Worm (Caenorhabditis elegans) whole organism, young adult: ENCODE data around the gene F12A10.9.

Experiments used
- F10E7.11 ChIP-seq: sonication (generic microtip); optimal IDR thresholded peaks from 2 replicates; lab custom pipeline; 2017; ENCODE audit warnings: mild to moderate bottlenecking, missing genetic modification characterization, moderate library complexity, missing compliant biosample characterization
- F22D6.2 ChIP-seq: sonication (generic microtip); optimal IDR thresholded peaks from 2 replicates; lab custom pipeline; 2016; ENCODE audit warnings: mild to moderate bottlenecking, missing genetic modification characterization, missing compliant biosample characterization
- K12H6.12 ChIP-seq: fragments of 200-800 bp; sonication (Bioruptor generic); optimal IDR thresholded peaks from 2 replicates; lab custom pipeline; 2018; ENCODE audit warnings: mild to moderate bottlenecking, missing genetic modification characterization, missing compliant biosample characterization
- Y56A3A.18 ChIP-seq: fragments of 200-800 bp; sonication (Bioruptor generic); IDR thresholded peaks from 2 replicates; pipeline ENCODE4 v1.3.6; 2022; ENCODE audit warnings: missing genetic modification reagents, missing genetic modification characterization, missing compliant biosample characterization
- Y95B8A.8 ChIP-seq: fragments of 200-800 bp; sonication (Bioruptor generic); IDR thresholded peaks from 2 replicates; pipeline ENCODE4 v1.3.6; 2022; ENCODE audit warnings: missing genetic modification reagents, missing genetic modification characterization, missing compliant biosample characterization
- atf-7 ChIP-seq: sonication (generic microtip); optimal IDR thresholded peaks from 2 replicates; lab custom pipeline; 2017; ENCODE audit warnings: mild to moderate bottlenecking, missing genetic modification characterization, missing compliant biosample characterization
- attf-5 ChIP-seq: fragments of 200-800 bp; sonication (Bioruptor generic); optimal IDR thresholded peaks from 2 replicates; lab custom pipeline; 2018; ENCODE audit warnings: mild to moderate bottlenecking, missing genetic modification characterization, missing compliant biosample characterization
- cebp-1 ChIP-seq, 2 experiments: fragments of 200-800 bp in 1 of 2; sonication (Bioruptor generic) in 1 of 2; sonication (generic microtip) in 1 of 2; IDR thresholded peaks in 1 of 2; optimal IDR thresholded peaks in 1 of 2; 2 replicates each; pipeline versions ENCODE4 v1.3.6 to Lab custom; 2017 to 2022; ENCODE audit warnings: missing compliant biosample characterization in 2 of 2, missing genetic modification characterization in 2 of 2, mild to moderate bottlenecking in 1 of 2, missing genetic modification reagents in 1 of 2, moderate library complexity in 1 of 2
- ceh-100 ChIP-seq: fragments of 200-800 bp; sonication (Bioruptor generic); IDR thresholded peaks from 2 replicates; pipeline ENCODE4 v1.3.6; 2022; ENCODE audit warnings: missing genetic modification reagents, missing genetic modification characterization, missing compliant biosample characterization
- ceh-27 ChIP-seq: fragments of 200-800 bp; sonication (Bioruptor generic); optimal IDR thresholded peaks from 2 replicates; lab custom pipeline; 2018; ENCODE audit warnings: mild to moderate bottlenecking, missing genetic modification characterization, moderate library complexity, missing compliant biosample characterization
- dox-1 ChIP-seq: fragments of 200-800 bp; sonication (Bioruptor generic); IDR thresholded peaks from 2 replicates; pipeline ENCODE4 v1.3.6; 2022; ENCODE audit warnings: missing genetic modification reagents, missing genetic modification characterization, missing compliant biosample characterization
- dpl-1 ChIP-seq: fragments of 150-350 bp; optimal IDR thresholded peaks from 2 replicates; lab custom pipeline; 2014; ENCODE audit warnings: missing biosample characterization, missing genetic modification reagents, missing genetic modification characterization
- egl-18 ChIP-seq: fragments of 200-800 bp; sonication (Bioruptor generic); IDR thresholded peaks from 2 replicates; pipeline ENCODE4 v1.3.6; 2022; ENCODE audit warnings: missing genetic modification reagents, missing genetic modification characterization, missing compliant biosample characterization
- egl-44 ChIP-seq: fragments of 200-800 bp; sonication (Bioruptor generic); IDR thresholded peaks from 2 replicates; pipeline ENCODE4 v1.3.6; 2022; ENCODE audit warnings: missing genetic modification reagents, missing genetic modification characterization, missing compliant biosample characterization
- egrh-3 ChIP-seq: fragments of 200-800 bp; sonication (Bioruptor generic); IDR thresholded peaks from 2 replicates; pipeline ENCODE4 v1.3.6; 2022; ENCODE audit warnings: missing genetic modification reagents, missing genetic modification characterization, missing compliant biosample characterization
- fkh-3 ChIP-seq: sonication (generic microtip); optimal IDR thresholded peaks from 2 replicates; lab custom pipeline; 2016; ENCODE audit warnings: mild to moderate bottlenecking, missing genetic modification characterization, missing compliant biosample characterization
- hlh-12 ChIP-seq: sonication (generic microtip); optimal IDR thresholded peaks from 2 replicates; lab custom pipeline; 2016; ENCODE audit warnings: missing genetic modification characterization, missing compliant biosample characterization
- hmg-1.2 ChIP-seq: fragments of 200-800 bp; sonication (Bioruptor generic); IDR thresholded peaks from 2 replicates; pipeline ENCODE4 v1.3.6; 2022; ENCODE audit warnings: missing genetic modification reagents, missing genetic modification characterization, missing compliant biosample characterization
- hmg-20 ChIP-seq: fragments of 200-800 bp; sonication (Bioruptor generic); IDR thresholded peaks from 2 replicates; pipeline ENCODE4 v1.3.6; 2022; ENCODE audit warnings: missing genetic modification reagents, missing genetic modification characterization, missing compliant biosample characterization
- hrde-1 ChIP-seq: sonication (generic microtip); optimal IDR thresholded peaks from 2 replicates; lab custom pipeline; 2016; ENCODE audit warnings: missing genetic modification characterization, mild to moderate bottlenecking, missing compliant biosample characterization, moderate library complexity, missing genotype, missing genetic modification reagents, borderline replicate concordance
- let-607 ChIP-seq, 2 experiments: fragments of 200-800 bp in 1 of 2; sonication (Bioruptor generic) in 1 of 2; sonication (generic microtip) in 1 of 2; optimal IDR thresholded peaks; 2 replicates each; lab custom pipeline; 2016 to 2018; ENCODE audit warnings: mild to moderate bottlenecking in 2 of 2, missing compliant biosample characterization in 2 of 2, missing genetic modification characterization in 2 of 2, moderate library complexity in 2 of 2, missing genotype in 1 of 2
- lir-1 ChIP-seq: fragments of 200-800 bp; sonication (Bioruptor generic); conservative IDR thresholded peaks from 2 replicates; pipeline ENCODE4 v1.3.6; 2022; ENCODE audit warnings: missing genetic modification reagents, missing genetic modification characterization, missing compliant biosample characterization
- madf-8 ChIP-seq: fragments of 200-800 bp; sonication (Bioruptor generic); conservative IDR thresholded peaks from 2 replicates; pipeline ENCODE4 v1.3.6; 2022; ENCODE audit warnings: missing genetic modification reagents, missing genetic modification characterization, missing compliant biosample characterization
- mxl-1 ChIP-seq: sonication (generic microtip); optimal IDR thresholded peaks from 2 replicates; lab custom pipeline; 2016; ENCODE audit warnings: missing genetic modification characterization, missing compliant biosample characterization
- nfya-2 ChIP-seq: fragments of 200-800 bp; sonication (Bioruptor generic); IDR thresholded peaks from 2 replicates; pipeline ENCODE4 v1.3.6; 2022; ENCODE audit warnings: missing genetic modification reagents, missing genetic modification characterization, missing compliant biosample characterization
- nfyb-1 ChIP-seq: fragments of 200-800 bp; sonication (Bioruptor generic); IDR thresholded peaks from 2 replicates; pipeline ENCODE4 v1.3.6; 2022; ENCODE audit warnings: missing genetic modification reagents, missing genetic modification characterization, missing compliant biosample characterization
- nhr-80 ChIP-seq: sonication (generic microtip); optimal IDR thresholded peaks from 2 replicates; lab custom pipeline; 2016; ENCODE audit warnings: missing genetic modification characterization, missing compliant biosample characterization
- pha-4 ChIP-seq: fragments of 150-350 bp; sonication (generic microtip); optimal IDR thresholded peaks from 2 replicates; lab custom pipeline; 2014; ENCODE audit warnings: missing biosample characterization, missing genetic modification reagents, missing genetic modification characterization
- rec-8 ChIP-seq, 2 experiments: sonication (generic microtip); optimal IDR thresholded peaks; 2 replicates each; lab custom pipeline; 2016; ENCODE audit warnings: mild to moderate bottlenecking in 2 of 2, missing genetic modification characterization in 2 of 2, missing genetic modification reagents in 2 of 2, missing genotype in 2 of 2, missing biosample characterization in 1 of 2, missing compliant biosample characterization in 1 of 2, moderate library complexity in 1 of 2
- repo-1 ChIP-seq: sonication (generic microtip); optimal IDR thresholded peaks from 2 replicates; lab custom pipeline; 2017; ENCODE audit warnings: mild to moderate bottlenecking, missing genetic modification characterization, missing compliant biosample characterization
- rpc-1 ChIP-seq, 2 experiments: fragments of 150-350 bp in 1 of 2; sonication (generic microtip) in 1 of 2; optimal IDR thresholded peaks; 2 replicates each; lab custom pipeline; 2014 to 2018; ENCODE audit warnings: missing biosample characterization in 1 of 2, missing genetic modification characterization in 1 of 2, missing genetic modification reagents in 1 of 2, missing genotype in 1 of 2
- sea-2 ChIP-seq: fragments of 200-800 bp; sonication (Bioruptor generic); IDR thresholded peaks from 2 replicates; pipeline ENCODE4 v1.3.6; 2022; ENCODE audit warnings: missing genetic modification characterization, missing compliant biosample characterization
- snpc-1.3 ChIP-seq: sonication (generic microtip); optimal IDR thresholded peaks from 2 replicates; lab custom pipeline; 2017; ENCODE audit warnings: missing genetic modification characterization, mild to moderate bottlenecking, missing compliant biosample characterization, antibody characterized with exemption, moderate library complexity, missing genotype, missing genetic modification reagents; ENCODE audit not compliant: insufficient read depth
- snpc-3.4 ChIP-seq: sonication (generic microtip); optimal IDR thresholded peaks from 2 replicates; lab custom pipeline; 2017; ENCODE audit warnings: missing genetic modification characterization, mild to moderate bottlenecking, missing compliant biosample characterization, antibody characterized with exemption, moderate library complexity, missing genotype, missing genetic modification reagents
- unc-62 ChIP-seq: fragments of 150-350 bp; optimal IDR thresholded peaks from 2 replicates; lab custom pipeline; 2014; ENCODE audit warnings: missing biosample characterization, missing genetic modification reagents, missing genetic modification characterization
- xnd-1 ChIP-seq: sonication (generic microtip); optimal IDR thresholded peaks from 2 replicates; lab custom pipeline; 2016; ENCODE audit warnings: missing genotype, missing genetic modification reagents, missing genetic modification characterization, missing compliant biosample characterization
- ztf-26 ChIP-seq: sonication (generic microtip); optimal IDR thresholded peaks from 2 replicates; lab custom pipeline; 2017; ENCODE audit warnings: missing genetic modification characterization, missing compliant biosample characterization
- ztf-3 ChIP-seq: fragments of 200-800 bp; sonication (Bioruptor generic); optimal IDR thresholded peaks from 2 replicates; lab custom pipeline; 2018; ENCODE audit warnings: mild to moderate bottlenecking, missing genetic modification characterization, missing compliant biosample characterization
- ztf-6 ChIP-seq: fragments of 200-800 bp; sonication (Bioruptor generic); IDR thresholded peaks from 2 replicates; pipeline ENCODE4 v1.3.6; 2022; ENCODE audit warnings: missing genetic modification reagents, missing genetic modification characterization, missing compliant biosample characterization

F12A10.9 gene

ce11 chrII:5498156-5498739 is at the start of gene F12A10.9, which contains the start of gene suex-1:
Gene F12A10.9 (plus strand): TSS chrII:5498689.
Gene suex-1 (minus strand): TSS chrII:5498256.
- TF ChIP-seq K12H6.12 (tag; lab: Kevin White, UChicago): no peak
- no peak for TF ChIP-seq ztf-6 (GFP tag; lab: Robert Waterston, UW)
- TF ChIP-seq hrde-1: no peak
- TF ChIP-seq dox-1 (GFP tag; lab: Robert Waterston, UW): no peak
- no peak for TF ChIP-seq rec-8 (tag; optimal IDR thresholded peaks at IDR 0.05; lab: Kevin White, UChicago)
- TF ChIP-seq sea-2 (GFP tag; lab: Robert Waterston, UW): no peak
- TF ChIP-seq pha-4 (tag; lab: Kevin White, UChicago): no peak
- TF ChIP-seq ztf-3: no peak
- TF ChIP-seq F10E7.11: no peak
- no peak for TF ChIP-seq nfya-2
- no peak for TF ChIP-seq fkh-3 (tag; lab: Kevin White, UChicago)
- no peak for TF ChIP-seq dpl-1
- TF ChIP-seq snpc-1.3 (tag; lab: Kevin White, UChicago): no peak
- no peak for TF ChIP-seq ceh-27
- no peak for TF ChIP-seq egl-44 (GFP tag; lab: Robert Waterston, UW)
- no peak for TF ChIP-seq nhr-80
- TF ChIP-seq lir-1: no peak
- TF ChIP-seq ztf-26 (tag; lab: Kevin White, UChicago): no peak
- TF ChIP-seq, all 124 proteins: peak for 0

- TF ChIP-seq nhr-80: no peak
- no peak for TF ChIP-seq xnd-1
- no peak for TF ChIP-seq egl-18 (GFP tag; lab: Robert Waterston, UW)
- no peak for TF ChIP-seq hlh-12
These were observed 49.3 kb upstream of the F12A10.9 start for ce11 chrII:5449219-5449618.

DNA sequence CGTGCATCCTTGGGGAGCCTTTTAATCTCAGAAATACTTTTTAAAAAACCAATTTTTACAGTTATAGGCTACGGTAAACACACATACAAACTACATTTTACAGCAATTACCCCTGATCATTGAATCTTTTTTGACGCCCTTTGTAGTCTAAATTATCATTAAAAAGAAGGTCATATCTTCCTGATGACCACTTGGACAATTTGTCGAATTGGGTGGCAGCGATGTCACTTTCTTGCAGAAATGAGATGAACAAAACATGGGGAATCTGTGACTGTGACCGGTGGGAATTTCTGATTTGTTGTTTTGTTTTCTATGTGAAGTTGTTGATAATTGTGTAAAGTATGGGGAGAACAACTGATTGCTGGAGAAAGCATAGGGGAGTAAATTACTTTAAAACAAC is 48.9 kb upstream of the F12A10.9 start:
- TF ChIP-seq mxl-1 (tag; lab: Kevin White, UChicago) (no peak), snpc-3.4 (no peak), hmg-20 (GFP tag; lab: Robert Waterston, UW) (no peak), Y95B8A.8 (GFP tag; lab: Robert Waterston, UW) (no peak), attf-5 (GFP tag; lab: Kevin White, UChicago) (no peak), cebp-1 (GFP tag; IDR thresholded peaks at IDR 0.05; lab: Robert Waterston, UW) (no peak), cebp-1 (tag; optimal IDR thresholded peaks at IDR 0.05; lab: Kevin White, UChicago) (no peak), nfyb-1 (GFP tag; lab: Robert Waterston, UW) (no peak), F22D6.2 (tag; lab: Kevin White, UChicago) (no peak), egrh-3 (GFP tag; lab: Robert Waterston, UW) (no peak), pha-4 (tag; lab: Kevin White, UChicago) (no peak), Y56A3A.18 (GFP tag; lab: Robert Waterston, UW) (no peak), ceh-100 (GFP tag; lab: Robert Waterston, UW) (no peak), rpc-1 (optimal IDR thresholded peaks at IDR 0.05; lab: Kevin White, UChicago) (no peak), rpc-1 (tag; optimal IDR thresholded peaks at IDR 0.05; lab: Kevin White, UChicago) (no peak), ztf-6 (GFP tag; lab: Robert Waterston, UW) (no peak), let-607 (tag; optimal IDR thresholded peaks at IDR 0.05; lab: Kevin White, UChicago) (no peak), repo-1 (tag; lab: Kevin White, UChicago) (no peak), madf-8 (no peak), unc-62 (GFP tag; lab: Kevin White, UChicago) (no peak), atf-7 (tag; lab: Kevin White, UChicago) (no peak), hmg-1.2 (GFP tag; lab: Robert Waterston, UW) (no peak)
